Worm (Caenorhabditis elegans) whole organism, L1 larva: ENCODE data around the gene F13C5.1.

Experiments
- elt-2 ChIP-seq: sonication (generic microtip); optimal IDR thresholded peaks from 2 replicates; lab custom pipeline; 2016; ENCODE audit warnings: missing genetic modification characterization, mild to moderate bottlenecking, inconsistent platforms, missing compliant biosample characterization, missing genetic modification reagents
- fos-1 ChIP-seq: fragments of 150-350 bp; optimal IDR thresholded peaks from 2 replicates; lab custom pipeline; 2014; ENCODE audit warnings: missing biosample characterization, missing genetic modification characterization
- grh-1 ChIP-seq: fragments of 200-800 bp; sonication (Bioruptor generic); IDR thresholded peaks from 2 replicates; pipeline ENCODE4 v1.3.6; 2022; ENCODE audit warnings: missing genetic modification reagents, missing genetic modification characterization, missing compliant biosample characterization
- rnt-1 ChIP-seq: sonication (generic microtip); optimal IDR thresholded peaks from 2 replicates; lab custom pipeline; 2016; ENCODE audit warnings: mild to moderate bottlenecking, missing genetic modification characterization, moderate library complexity, missing compliant biosample characterization
- skn-1 ChIP-seq: fragments of 150-350 bp; optimal IDR thresholded peaks from 2 replicates; lab custom pipeline; 2014; ENCODE audit warnings: missing biosample characterization, missing genetic modification characterization
- unc-62 ChIP-seq: fragments of 150-350 bp; optimal IDR thresholded peaks from 2 replicates; lab custom pipeline; 2014; ENCODE audit warnings: missing biosample characterization, missing genetic modification reagents, missing genetic modification characterization
- unc-98 ChIP-seq: fragments of 200-800 bp; sonication (Bioruptor generic); IDR thresholded peaks from 2 replicates; pipeline ENCODE4 v1.3.6; 2022; ENCODE audit warnings: missing genetic modification characterization, missing compliant biosample characterization
- ztf-11 ChIP-seq, 2 experiments: sonication (generic microtip); optimal IDR thresholded peaks; 2 replicates each; lab custom pipeline; 2016 to 2017; ENCODE audit warnings: missing genetic modification characterization in 2 of 2, missing biosample characterization in 1 of 2, missing compliant biosample characterization in 1 of 2

- TF ChIP-seq rnt-1 (no peak), grh-1 (GFP tag; lab: Robert Waterston, UW) (no peak), ztf-11 (tag; optimal IDR thresholded peaks at IDR 0.05; lab: Kevin White, UChicago) (no peak), skn-1 (tag; lab: Kevin White, UChicago) (no peak), unc-98 (GFP tag; lab: Robert Waterston, UW) (no peak), elt-2 (no peak), unc-62 (no peak), fos-1 (tag; lab: Kevin White, UChicago) (no peak)
Observed at ce11 chrX:571367-571766, 30.6 kb upstream of the F13C5.1 start.
